Fruit fly (Drosophila melanogaster): Measurements from ENCODE around the gene alpha-Est10.

- TF ChIP-seq CG33213 (GFP tag; optimal IDR thresholded peaks at IDR 0.05) (no peak), Rx (GFP tag; IDR thresholded peaks at IDR 0.05) (no peak), corto (GFP tag; optimal IDR thresholded peaks at IDR 0.05) (no peak), bowl (GFP tag; IDR thresholded peaks at IDR 0.05) (no peak), ara (GFP tag; IDR thresholded peaks at IDR 0.05) (no peak), CG10462 (GFP tag; optimal IDR thresholded peaks at IDR 0.05) (no peak)
These were observed 22.0 kb upstream of the alpha-Est10 start, which contains the start of gene alpha-Est8 for dm6 chr3R:7515599-7516069.
